Worm (Caenorhabditis elegans) whole organism, late embryonic: ENCODE data around the gene F35C5.3.

ENCODE experiments used
- ama-1 ChIP-seq: fragments of 150-350 bp; optimal IDR thresholded peaks from 2 replicates; lab custom pipeline; 2014
- hlh-8 ChIP-seq: sonication (generic microtip); optimal IDR thresholded peaks from 2 replicates; lab custom pipeline; 2016; ENCODE audit warnings: missing genotype, missing genetic modification characterization, missing compliant biosample characterization
- mec-3 ChIP-seq: sonication (generic microtip); optimal IDR thresholded peaks from 2 replicates; lab custom pipeline; 2016; ENCODE audit warnings: borderline replicate concordance, missing genetic modification characterization, missing compliant biosample characterization
- pha-4 ChIP-seq: fragments of 150-350 bp; optimal IDR thresholded peaks from 2 replicates; lab custom pipeline; 2018; ENCODE audit warnings: missing biosample characterization, missing genetic modification reagents, missing genetic modification characterization

DNA sequence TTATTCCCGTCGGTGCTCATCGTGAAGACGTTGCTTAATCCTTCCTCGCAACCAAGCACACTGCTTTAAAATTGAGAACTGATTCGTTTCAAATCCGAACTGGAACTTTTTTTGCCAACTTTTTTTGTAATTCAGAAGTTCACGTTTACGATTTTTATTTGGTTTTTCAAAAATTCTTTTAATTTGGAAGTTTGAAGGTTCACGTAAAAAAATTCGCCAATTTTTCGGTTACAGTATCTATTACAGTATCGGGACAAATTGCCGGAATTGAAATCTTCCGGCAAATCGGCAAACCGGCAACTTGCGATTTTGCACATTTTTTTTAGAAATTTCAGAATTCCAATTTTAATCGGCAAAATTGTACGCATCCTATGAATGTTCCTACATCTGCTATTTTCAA lies 39.7 kb downstream of the F35C5.3 start, which contains the start of gene F58G1.3:
- TF ChIP-seq mec-3, result no peak
- TF ChIP-seq pha-4 (tag; lab: Kevin White, UChicago), result no peak
- no peak for TF ChIP-seq ama-1 (lab: Kevin White, UChicago)
- TF ChIP-seq hlh-8 (tag; lab: Kevin White, UChicago), result no peak
